Worm (Caenorhabditis elegans) whole organism, L1 larva: ENCODE data around the gene srh-35.

Experiments used
- Y116A8C.19 ChIP-seq: sonication (generic microtip); optimal IDR thresholded peaks from 2 replicates; lab custom pipeline; 2016; ENCODE audit warnings: missing compliant biosample characterization, missing genetic modification characterization, borderline replicate concordance
- efl-1 ChIP-seq, 4 experiments: fragments of 150-350 bp; optimal IDR thresholded peaks in 3 of 4; peaks in 1 of 4; 1 replicate in 1 of 4; 2 replicates in 3 of 4; lab custom pipeline; 2014; ENCODE audit warnings: missing biosample characterization in 2 of 4, missing genetic modification characterization in 2 of 4, missing genetic modification reagents in 2 of 4
- jun-1 ChIP-seq: fragments of 150-350 bp; optimal IDR thresholded peaks from 2 replicates; lab custom pipeline; 2014; ENCODE audit warnings: missing biosample characterization, missing genetic modification reagents, missing genetic modification characterization
- lin-39 ChIP-seq: fragments of 150-350 bp; optimal IDR thresholded peaks from 2 replicates; lab custom pipeline; 2014; ENCODE audit warnings: missing biosample characterization, missing genetic modification reagents, missing genetic modification characterization
- lir-3 ChIP-seq: sonication (generic microtip); optimal IDR thresholded peaks from 2 replicates; lab custom pipeline; 2016; ENCODE audit warnings: mild to moderate bottlenecking, missing genetic modification characterization, moderate library complexity, missing compliant biosample characterization; ENCODE audit not compliant: poor library complexity
- nhr-12 ChIP-seq: sonication (generic microtip); optimal IDR thresholded peaks from 2 replicates; lab custom pipeline; 2017; ENCODE audit warnings: missing biosample characterization, missing genetic modification characterization
- nhr-77 ChIP-seq: fragments of 150-350 bp; optimal IDR thresholded peaks from 2 replicates; lab custom pipeline; 2014; ENCODE audit warnings: missing biosample characterization, missing genetic modification characterization
- pag-3 ChIP-seq: sonication (generic microtip); optimal IDR thresholded peaks from 2 replicates; lab custom pipeline; 2017; ENCODE audit warnings: missing genetic modification characterization, mild to moderate bottlenecking, missing compliant biosample characterization, antibody characterized with exemption, borderline replicate concordance; ENCODE audit not compliant: insufficient read depth
- snpc-4 ChIP-seq: fragments of 150-350 bp; optimal IDR thresholded peaks from 2 replicates; lab custom pipeline; 2014; ENCODE audit warnings: missing biosample characterization, missing genetic modification characterization
- unc-30 ChIP-seq: sonication (generic microtip); optimal IDR thresholded peaks from 2 replicates; lab custom pipeline; 2017; ENCODE audit warnings: missing biosample characterization, missing genetic modification characterization
- vab-15 ChIP-seq: sonication (generic microtip); optimal IDR thresholded peaks from 2 replicates; lab custom pipeline; 2017; ENCODE audit warnings: missing genotype, mild to moderate bottlenecking, missing genetic modification characterization, missing compliant biosample characterization

DNA sequence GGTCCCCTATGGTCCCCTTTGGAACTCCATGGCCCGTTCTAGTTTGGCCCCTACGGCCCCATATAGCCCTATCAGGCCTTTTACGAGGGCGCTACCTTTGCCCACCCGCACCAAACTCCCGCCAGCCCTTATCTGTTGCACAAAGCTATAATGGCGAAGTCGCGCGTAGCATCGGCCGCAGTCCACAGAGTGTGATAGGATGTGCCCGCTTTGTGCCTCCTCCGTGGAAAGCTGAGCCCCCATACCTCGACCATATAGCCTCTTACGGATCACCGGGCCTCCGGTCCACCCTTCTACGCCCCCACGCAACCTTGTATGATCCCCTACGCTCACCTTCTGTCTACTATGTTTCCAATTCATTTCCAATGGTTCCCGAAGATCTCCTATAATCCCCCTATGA lies 2.0 kb downstream of the srh-35 start:
- no peak for TF ChIP-seq pag-3 (tag; lab: Kevin White, UChicago)
- TF ChIP-seq snpc-4 (tag; lab: Kevin White, UChicago), result no peak
- no peak for TF ChIP-seq Y116A8C.19 (tag; lab: Kevin White, UChicago)
- TF ChIP-seq vab-15 (tag; lab: Kevin White, UChicago), result no peak
- TF ChIP-seq jun-1 (tag; lab: Kevin White, UChicago), result no peak
- no peak for TF ChIP-seq lir-3
- TF ChIP-seq unc-30 (tag; lab: Kevin White, UChicago), result no peak
- no peak for TF ChIP-seq lin-39 (tag; lab: Kevin White, UChicago)
- no peak for TF ChIP-seq efl-1 (optimal IDR thresholded peaks at IDR 0.05; lab: Kevin White, UChicago)
- TF ChIP-seq efl-1 (GFP tag; optimal IDR thresholded peaks at IDR 0.05 in 1 of 2; lab: Kevin White, UChicago), result no peak
- TF ChIP-seq nhr-77 (tag; lab: Kevin White, UChicago), result no peak
- TF ChIP-seq nhr-12 (tag; lab: Kevin White, UChicago), result no peak
